Fruit fly (Drosophila melanogaster) S2 (cell line): ENCODE data around the gene CG42674.

Source experiments
- CG8478 ChIP-seq: fragments of >200 bp; optimal IDR thresholded peaks from 2 replicates; lab custom pipeline; 2018
- CTCF ChIP-seq, 2 experiments: fragments of >200 bp; optimal IDR thresholded peaks; 2 replicates each; lab custom pipeline; 2018

CG42674 gene

DNA sequence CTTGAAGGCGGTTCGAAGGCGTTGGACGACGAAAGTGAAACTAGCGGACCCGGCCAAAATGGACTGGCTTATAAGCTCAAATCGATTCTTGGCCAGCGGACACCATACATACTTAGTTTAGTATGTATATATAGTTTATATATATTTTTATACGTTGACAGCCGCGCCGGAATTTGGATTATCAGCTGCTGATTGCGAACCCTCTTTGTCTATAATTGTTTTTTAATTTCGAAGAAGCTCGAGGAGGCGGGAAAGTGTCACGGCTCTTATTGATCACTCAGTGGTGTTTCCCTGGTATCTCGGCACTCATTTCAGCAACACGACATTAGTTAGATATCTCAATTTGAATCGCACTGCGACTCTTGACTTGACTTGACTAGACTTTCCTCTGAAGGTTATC lies 22.3 kb upstream of the CG42674 start, which contains the start of gene CG6933:
Gene CG6933, minus strand, starts transcription at position 47 of the 400 bp plus-strand sequence.
- no peak for TF ChIP-seq CTCF (optimal IDR thresholded peaks at IDR 0.05; lab: Kevin White, UChicago)
- no peak for TF ChIP-seq CG8478 (lab: Kevin White, UChicago)

DNA sequence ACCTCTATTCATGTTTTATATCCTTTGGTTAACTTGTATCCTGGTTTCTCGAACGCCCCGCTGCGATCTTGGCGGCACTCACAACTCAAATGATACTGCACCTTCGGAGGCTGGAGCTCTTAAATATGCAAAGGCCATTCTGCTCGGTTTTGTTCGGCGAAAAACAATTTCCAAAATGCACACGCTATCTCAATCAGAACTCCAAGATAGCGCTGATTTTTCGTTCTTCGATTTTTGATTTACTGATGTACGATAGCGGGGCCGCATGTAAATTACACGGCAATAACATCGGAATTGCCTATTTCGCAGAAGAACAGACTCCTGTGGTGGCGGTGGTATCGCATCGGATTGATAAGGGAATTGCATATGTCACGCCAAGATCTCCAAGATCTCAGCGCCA lies 13.9 kb upstream of the CG42674 start, which contains the start of gene CG7017:
Gene CG7017, minus strand, starts transcription at position 101 of the 400 bp plus-strand sequence.
- TF ChIP-seq CG8478 (lab: Kevin White, UChicago) (no peak), CTCF (optimal IDR thresholded peaks at IDR 0.05; lab: Kevin White, UChicago) (no peak)

- no peak for TF ChIP-seq CG8478 (lab: Kevin White, UChicago)
- TF ChIP-seq CTCF (optimal IDR thresholded peaks at IDR 0.05; lab: Kevin White, UChicago): no peak
Observed at dm6 chr3L:20209896-20210295, 11.8 kb upstream of the CG42674 start.

dm6 chr3L:20209092-20209491 lies 11.0 kb upstream of the CG42674 start:
- TF ChIP-seq CTCF (optimal IDR thresholded peaks at IDR 0.05; lab: Kevin White, UChicago) (no peak), CG8478 (lab: Kevin White, UChicago) (no peak)

DNA sequence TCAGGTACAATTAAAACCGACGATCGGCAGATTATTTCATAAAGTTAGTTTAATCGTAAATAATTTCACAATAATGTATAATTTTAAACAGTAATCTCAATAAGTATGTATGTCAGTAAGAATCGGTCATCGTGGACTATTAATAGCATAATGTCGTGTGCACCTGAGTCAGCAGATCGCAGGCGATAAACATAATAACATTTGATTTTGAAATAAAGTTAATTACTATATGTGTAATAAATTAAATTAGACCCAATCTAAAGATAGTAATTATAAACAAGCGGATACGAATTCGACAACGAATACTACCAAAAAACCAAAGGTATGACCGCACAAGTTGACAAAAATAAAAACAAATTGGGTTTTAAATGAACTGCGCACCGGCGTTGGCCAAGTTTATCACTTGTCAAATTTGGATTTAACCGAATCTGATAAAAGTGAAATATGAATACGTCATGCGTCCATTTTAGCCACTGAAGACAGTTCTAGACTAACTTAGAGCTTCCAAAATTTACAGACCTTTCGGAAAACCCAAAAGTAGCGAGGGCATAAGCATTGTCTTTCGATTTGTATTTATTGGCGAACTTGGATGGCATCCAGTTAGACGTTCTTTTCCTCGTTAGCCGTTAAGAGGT lies 8.9 kb upstream of the CG42674 start, which contains the start of gene CG6996:
Gene CG6996, plus strand, starts transcription at position 585 of the 635 bp plus-strand sequence.
- no peak for TF ChIP-seq CTCF (optimal IDR thresholded peaks at IDR 0.05; lab: Kevin White, UChicago)
- no peak for TF ChIP-seq CG8478 (lab: Kevin White, UChicago)

DNA sequence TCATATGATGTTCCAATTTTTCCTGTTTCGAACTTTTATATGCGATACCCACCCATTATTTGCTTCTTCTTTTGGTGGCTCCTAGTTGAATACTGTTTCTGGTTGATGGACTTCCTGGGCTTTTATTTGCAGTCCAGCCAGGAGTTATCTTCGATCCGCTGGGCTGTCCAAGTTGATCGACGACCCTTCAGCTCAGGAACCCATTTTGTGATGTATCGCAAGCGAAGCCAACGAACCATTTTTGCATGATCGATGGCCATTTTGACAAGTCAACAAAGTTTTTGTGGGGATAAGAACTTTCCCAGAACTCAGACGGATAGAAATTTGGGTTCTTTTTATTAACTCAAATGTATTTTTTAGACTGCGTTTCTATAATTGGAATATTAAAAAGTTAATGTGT lies 7.8 kb upstream of the CG42674 start, which contains the start of gene CG7290:
Gene CG7290, minus strand, starts transcription at position 101 of the 400 bp plus-strand sequence.
- no peak for TF ChIP-seq CG8478 (lab: Kevin White, UChicago)
- no peak for TF ChIP-seq CTCF (optimal IDR thresholded peaks at IDR 0.05; lab: Kevin White, UChicago)

DNA sequence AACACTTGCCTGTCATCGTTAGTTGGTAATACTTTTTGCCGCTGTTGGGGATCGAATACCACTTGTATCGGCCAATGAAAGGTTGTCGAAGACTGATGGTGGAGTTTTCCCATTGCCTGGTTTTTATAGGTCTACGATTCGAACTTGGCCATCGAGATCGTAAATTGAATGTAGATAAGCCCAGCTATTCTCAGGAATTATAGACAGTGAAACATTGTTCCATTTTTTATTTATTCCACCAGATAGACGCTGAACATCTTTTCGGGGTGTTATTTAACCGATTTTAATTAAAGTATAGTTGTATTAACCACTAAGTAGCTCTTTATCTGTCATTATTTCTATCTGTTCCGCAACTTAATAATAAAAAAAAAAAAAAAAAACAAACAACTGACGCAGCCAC lies 5.5 kb upstream of the CG42674 start, which contains the start of gene CG7298:
Gene CG7298, minus strand, starts transcription at position 101 of the 400 bp plus-strand sequence.
- TF ChIP-seq CG8478 (lab: Kevin White, UChicago) (no peak), CTCF (optimal IDR thresholded peaks at IDR 0.05; lab: Kevin White, UChicago) (no peak)

DNA sequence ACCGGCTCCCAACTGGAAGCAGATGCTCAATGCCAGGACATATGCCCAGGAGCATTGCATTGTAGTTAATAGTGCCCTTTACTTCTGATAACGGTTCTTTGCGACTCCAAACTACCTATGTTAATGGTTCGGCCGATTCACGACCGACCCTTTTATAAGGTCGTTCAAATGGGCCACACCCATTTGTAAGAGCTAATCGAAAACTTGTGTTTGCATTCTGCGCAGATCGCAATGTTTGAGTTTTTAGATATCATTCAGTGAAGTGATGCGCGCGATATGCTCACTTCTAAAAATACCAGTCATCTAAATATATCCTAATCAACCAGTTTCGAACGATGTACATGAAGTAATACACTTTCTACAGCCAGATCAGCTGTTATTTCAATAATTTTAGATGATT lies 3.4 kb upstream of the CG42674 start, which contains the start of gene obst-F:
Gene obst-F, minus strand, starts transcription at position 101 of the 400 bp plus-strand sequence.
- TF ChIP-seq CG8478 (lab: Kevin White, UChicago) (no peak), CTCF (optimal IDR thresholded peaks at IDR 0.05; lab: Kevin White, UChicago) (no peak)

- TF ChIP-seq CG8478 (lab: Kevin White, UChicago) (no peak), CTCF (optimal IDR thresholded peaks at IDR 0.05; lab: Kevin White, UChicago) (no peak)
Observed at dm6 chr3L:20199569-20200247, 1.6 kb upstream of the CG42674 start, which contains the start of gene CG42833. TSS of gene CG42833 (plus strand) at chr3L:20200093.

DNA sequence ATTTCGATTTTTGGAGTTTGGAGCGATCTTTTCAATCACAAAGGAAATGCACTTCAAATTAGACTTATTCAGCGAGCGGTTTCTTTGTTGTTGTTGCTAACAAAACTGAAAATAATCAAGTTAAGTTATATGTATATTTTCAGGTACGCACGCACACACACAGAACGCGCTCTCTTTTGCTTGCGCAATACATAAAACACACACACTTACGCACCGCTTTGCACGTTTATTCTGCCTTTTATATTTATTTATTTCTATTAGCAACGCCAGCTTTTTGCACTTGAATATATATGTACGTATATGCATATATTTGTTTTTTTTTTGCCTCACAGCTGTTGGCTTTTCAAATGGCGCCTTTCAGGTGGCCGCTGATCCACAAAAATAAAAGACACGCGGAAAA lies 419 bp downstream of the CG42674 start:
- TF ChIP-seq CG8478 (lab: Kevin White, UChicago) (no peak), CTCF (optimal IDR thresholded peaks at IDR 0.05; lab: Kevin White, UChicago) (no peak)

- TF ChIP-seq CG8478 (lab: Kevin White, UChicago) (no peak), CTCF (optimal IDR thresholded peaks at IDR 0.05; lab: Kevin White, UChicago) (no peak)
Observed at dm6 chr3L:20197213-20197612, 904 bp downstream of the CG42674 start.

DNA sequence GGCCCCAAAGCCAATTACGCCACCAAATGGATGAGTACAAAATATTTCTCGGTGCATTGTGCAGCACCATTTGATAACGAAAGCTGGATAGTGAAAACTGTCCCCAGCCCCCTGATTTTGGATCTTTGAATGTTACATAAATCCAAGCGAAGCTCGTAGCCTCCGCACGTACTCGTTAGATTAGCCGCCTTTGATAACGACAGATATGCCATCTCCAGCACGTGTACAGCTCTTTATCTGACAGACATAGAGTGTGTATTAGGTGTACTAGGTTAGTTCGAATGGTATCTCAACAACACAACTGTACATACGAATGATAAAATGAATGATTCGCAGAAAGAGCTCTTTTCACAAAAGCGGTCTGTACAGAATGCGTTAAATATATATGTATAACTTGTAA lies 1.8 kb downstream of the CG42674 start:
- TF ChIP-seq CTCF (optimal IDR thresholded peaks at IDR 0.05; lab: Kevin White, UChicago) (no peak), CG8478 (lab: Kevin White, UChicago) (no peak)

DNA sequence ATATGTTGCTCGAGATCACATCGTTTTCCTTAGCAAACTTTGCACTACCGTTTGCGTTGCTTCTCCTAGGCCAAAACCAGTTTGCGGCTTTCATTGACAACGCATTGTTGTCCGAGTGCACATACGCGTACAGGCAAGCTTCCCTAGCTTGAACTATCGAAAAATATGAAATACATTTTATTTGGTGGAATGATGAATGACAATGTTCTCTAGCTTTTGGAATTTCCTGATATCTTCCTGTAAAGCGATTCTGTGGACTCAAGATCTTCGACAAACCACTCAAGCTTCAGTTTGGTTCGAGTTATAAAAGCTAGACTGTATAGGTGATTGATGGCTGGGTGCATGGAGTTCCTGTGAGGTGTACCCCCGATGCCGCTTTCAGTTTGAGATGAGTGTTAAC lies 2.2 kb downstream of the CG42674 start:
- no peak for TF ChIP-seq CTCF (optimal IDR thresholded peaks at IDR 0.05; lab: Kevin White, UChicago)
- no peak for TF ChIP-seq CG8478 (lab: Kevin White, UChicago)

DNA sequence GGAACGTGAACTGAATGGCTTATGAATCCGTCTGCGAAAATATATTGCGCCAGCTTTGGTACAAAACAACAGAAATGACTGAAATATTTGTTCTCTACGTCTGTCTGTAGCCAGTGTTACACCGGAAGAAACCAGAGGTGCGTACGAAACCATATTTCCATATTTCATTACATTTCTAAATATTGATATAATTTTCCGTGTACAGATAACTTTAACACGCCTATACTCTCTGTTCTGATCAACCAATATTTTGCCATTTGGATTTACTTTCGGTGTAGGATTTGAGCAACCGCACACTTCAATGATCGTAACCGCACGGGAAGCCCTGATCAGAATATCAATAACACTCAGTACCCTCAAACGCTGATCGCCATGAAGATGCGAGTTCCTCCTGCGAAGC lies 3.4 kb downstream of the CG42674 start:
- TF ChIP-seq CTCF (optimal IDR thresholded peaks at IDR 0.05; lab: Kevin White, UChicago) (no peak), CG8478 (lab: Kevin White, UChicago) (no peak)

DNA sequence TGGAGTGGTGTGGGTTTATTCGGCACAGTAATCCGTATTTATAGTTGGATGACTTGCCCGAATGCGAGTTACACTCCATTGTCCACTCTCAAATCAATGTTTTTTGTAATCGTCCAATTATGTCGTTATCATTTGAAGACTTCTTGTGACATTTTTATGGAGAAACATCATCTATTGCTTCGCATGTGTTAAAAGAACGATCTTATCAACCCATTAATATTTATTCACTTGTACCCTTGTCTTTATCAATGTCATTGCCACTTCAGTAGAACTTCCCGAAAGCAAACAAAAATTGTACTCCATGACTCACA lies 4.4 kb downstream of the CG42674 start:
- no peak for TF ChIP-seq CTCF (optimal IDR thresholded peaks at IDR 0.05; lab: Kevin White, UChicago)
- TF ChIP-seq CG8478 (lab: Kevin White, UChicago): no peak
